Worm (Caenorhabditis elegans) whole organism, L3 larva: ENCODE results near the gene M03F4.6.

Experiments used
- ama-1 ChIP-seq: fragments of 150-350 bp; optimal IDR thresholded peaks from 2 replicates; lab custom pipeline; 2018
- elt-1 ChIP-seq: fragments of 150-350 bp; optimal IDR thresholded peaks from 2 replicates; lab custom pipeline; 2014; ENCODE audit warnings: missing biosample characterization, missing genetic modification characterization
- fkh-10 ChIP-seq: sonication (generic microtip); optimal IDR thresholded peaks from 2 replicates; lab custom pipeline; 2017; ENCODE audit warnings: missing biosample characterization, missing genetic modification reagents, missing genetic modification characterization
- nhr-12 ChIP-seq: fragments of 150-350 bp; optimal IDR thresholded peaks from 2 replicates; lab custom pipeline; 2014; ENCODE audit warnings: missing biosample characterization, missing genetic modification characterization

- TF ChIP-seq ama-1, result no peak
- TF ChIP-seq fkh-10 (GFP tag; lab: Kevin White, UChicago), result no peak
- TF ChIP-seq elt-1 (tag; lab: Kevin White, UChicago), result no peak
- TF ChIP-seq nhr-12, result no peak
These were observed 1.8 kb upstream of the M03F4.6 start, which contains the start of gene calu-1 for ce11 chrX:4970863-4971345.
